Worm (Caenorhabditis elegans) whole organism, L4 larva: Measurements from ENCODE around the gene B0244.17.

Source experiments
- D1046.2 ChIP-seq: fragments of 200-800 bp; sonication (Bioruptor generic); IDR thresholded peaks from 2 replicates; pipeline ENCODE4 v1.3.6; 2022; ENCODE audit warnings: missing genetic modification characterization, missing compliant biosample characterization
- F26F4.8 ChIP-seq: fragments of 200-800 bp; sonication (Bioruptor generic); conservative IDR thresholded peaks from 2 replicates; pipeline ENCODE4 v1.3.6; 2022; ENCODE audit warnings: missing genetic modification characterization, missing compliant biosample characterization
- F49E8.2 ChIP-seq: sonication (generic microtip); optimal IDR thresholded peaks from 2 replicates; lab custom pipeline; 2016; ENCODE audit warnings: missing compliant biosample characterization, mild to moderate bottlenecking, missing genetic modification characterization, borderline replicate concordance
- T20F7.1 ChIP-seq: fragments of 200-800 bp; sonication (Bioruptor generic); optimal IDR thresholded peaks from 2 replicates; lab custom pipeline; 2018; ENCODE audit warnings: mild to moderate bottlenecking, missing genetic modification characterization, missing compliant biosample characterization
- T26A8.4 ChIP-seq: fragments of 200-800 bp; sonication (Bioruptor generic); IDR thresholded peaks from 2 replicates; pipeline ENCODE4 v1.3.6; 2022; ENCODE audit warnings: missing genetic modification characterization, missing compliant biosample characterization
- ama-1 ChIP-seq: fragments of 150-350 bp; optimal IDR thresholded peaks from 2 replicates; lab custom pipeline; 2014; ENCODE audit warnings: inconsistent platforms, mixed read lengths
- ceh-20 ChIP-seq: fragments of 200-800 bp; sonication (Bioruptor generic); IDR thresholded peaks from 2 replicates; pipeline ENCODE4 v1.3.6; 2022; ENCODE audit warnings: missing genetic modification reagents, missing genetic modification characterization, missing compliant biosample characterization
- ceh-28 ChIP-seq: fragments of 150-350 bp; optimal IDR thresholded peaks from 2 replicates; lab custom pipeline; 2014; ENCODE audit warnings: missing biosample characterization, missing genetic modification reagents, missing genetic modification characterization
- ces-1 ChIP-seq: fragments of 150-350 bp; sonication (generic microtip); optimal IDR thresholded peaks from 4 replicates; lab custom pipeline; 2014; ENCODE audit warnings: missing biosample characterization, missing genetic modification reagents, missing genetic modification characterization
- ctbp-1 ChIP-seq: fragments of 200-800 bp; sonication (Bioruptor generic); IDR thresholded peaks from 2 replicates; pipeline ENCODE4 v1.3.6; 2022; ENCODE audit warnings: missing genetic modification reagents, missing genetic modification characterization, missing compliant biosample characterization
- daf-16 ChIP-seq, 3 experiments: sonication (generic microtip); optimal IDR thresholded peaks; 2 replicates each; lab custom pipeline; 2016 to 2017; ENCODE audit warnings: missing genetic modification characterization in 3 of 3, missing genetic modification reagents in 3 of 3, mild to moderate bottlenecking in 2 of 3, missing compliant biosample characterization in 2 of 3, missing biosample characterization in 1 of 3, moderate library complexity in 1 of 3
- daf-19 ChIP-seq: fragments of 200-800 bp; sonication (Bioruptor generic); conservative IDR thresholded peaks from 2 replicates; pipeline ENCODE4 v1.3.6; 2022; ENCODE audit warnings: missing genetic modification characterization, missing compliant biosample characterization
- daf-8 ChIP-seq: fragments of 200-800 bp; sonication (Bioruptor generic); IDR thresholded peaks from 2 replicates; pipeline ENCODE4 v1.3.6; 2022; ENCODE audit warnings: missing genetic modification characterization, missing compliant biosample characterization
- dpl-1 ChIP-seq: fragments of 150-350 bp; optimal IDR thresholded peaks from 2 replicates; lab custom pipeline; 2014; ENCODE audit warnings: missing biosample characterization, missing genetic modification reagents, missing genetic modification characterization
- egl-43 ChIP-seq: fragments of 200-800 bp; sonication (Bioruptor generic); IDR thresholded peaks from 2 replicates; pipeline ENCODE4 v1.3.6; 2022; ENCODE audit warnings: missing genetic modification reagents, missing genetic modification characterization, missing compliant biosample characterization
- gei-8 ChIP-seq: fragments of 200-800 bp; sonication (Bioruptor generic); optimal IDR thresholded peaks from 2 replicates; lab custom pipeline; 2018; ENCODE audit warnings: mild to moderate bottlenecking, missing genetic modification characterization, missing compliant biosample characterization
- hlh-11 ChIP-seq: fragments of 200-800 bp; sonication (Bioruptor generic); optimal IDR thresholded peaks from 2 replicates; lab custom pipeline; 2018; ENCODE audit warnings: mild to moderate bottlenecking, missing genetic modification characterization, missing compliant biosample characterization
- jun-1 ChIP-seq: fragments of 150-350 bp; optimal IDR thresholded peaks from 2 replicates; lab custom pipeline; 2014; ENCODE audit warnings: missing biosample characterization, missing genetic modification reagents, missing genetic modification characterization
- lim-7 ChIP-seq: fragments of 200-800 bp; sonication (Bioruptor generic); IDR thresholded peaks from 2 replicates; pipeline ENCODE4 v1.3.6; 2022; ENCODE audit warnings: missing genetic modification characterization, missing compliant biosample characterization
- lin-1 ChIP-seq: fragments of 200-800 bp; sonication (Bioruptor generic); IDR thresholded peaks from 2 replicates; pipeline ENCODE4 v1.3.6; 2022; ENCODE audit warnings: missing genetic modification reagents, missing genetic modification characterization, missing compliant biosample characterization
- lin-13 ChIP-seq: fragments of 150-350 bp; optimal IDR thresholded peaks from 2 replicates; lab custom pipeline; 2014; ENCODE audit warnings: missing biosample characterization, missing genetic modification reagents, missing genetic modification characterization
- lin-15B ChIP-seq: fragments of 150-350 bp; sonication (generic microtip); optimal IDR thresholded peaks from 3 replicates; lab custom pipeline; 2014; ENCODE audit warnings: missing biosample characterization, missing genetic modification characterization
- lin-39 ChIP-seq: fragments of 150-350 bp; optimal IDR thresholded peaks from 2 replicates; lab custom pipeline; 2014; ENCODE audit warnings: missing biosample characterization, missing genetic modification reagents, missing genetic modification characterization
- madf-5 ChIP-seq, 2 experiments: fragments of 200-800 bp; sonication (Bioruptor generic); IDR thresholded peaks; 2 replicates each; pipeline ENCODE4 v1.3.6; 2022; ENCODE audit warnings: missing compliant biosample characterization in 2 of 2, missing genetic modification characterization in 2 of 2
- mdt-29 ChIP-seq: fragments of 200-800 bp; sonication (Bioruptor generic); IDR thresholded peaks from 2 replicates; pipeline ENCODE4 v1.3.6; 2022; ENCODE audit warnings: missing genetic modification reagents, missing genetic modification characterization, missing compliant biosample characterization
- mes-2 ChIP-seq: sonication (generic microtip); optimal IDR thresholded peaks from 2 replicates; lab custom pipeline; 2016; ENCODE audit warnings: missing genotype, mild to moderate bottlenecking, missing genetic modification characterization, missing compliant biosample characterization; ENCODE audit not compliant: poor library complexity, severe bottlenecking
- mxl-2 ChIP-seq: fragments of 200-800 bp; sonication (Bioruptor generic); conservative IDR thresholded peaks from 2 replicates; pipeline ENCODE4 v1.3.6; 2022; ENCODE audit warnings: missing genetic modification reagents, missing genetic modification characterization, missing compliant biosample characterization
- mxl-3 ChIP-seq: fragments of 200-800 bp; sonication (Bioruptor generic); optimal IDR thresholded peaks from 2 replicates; lab custom pipeline; 2018; ENCODE audit warnings: mild to moderate bottlenecking, missing genetic modification characterization, missing compliant biosample characterization
- nhr-10 ChIP-seq: fragments of 150-350 bp; optimal IDR thresholded peaks from 2 replicates; lab custom pipeline; 2014; ENCODE audit warnings: missing biosample characterization, missing genetic modification characterization
- nhr-11 ChIP-seq: fragments of 150-350 bp; optimal IDR thresholded peaks from 2 replicates; lab custom pipeline; 2014; ENCODE audit warnings: missing biosample characterization, missing genetic modification characterization
- nhr-111 ChIP-seq: fragments of 200-800 bp; sonication (Bioruptor generic); optimal IDR thresholded peaks from 2 replicates; lab custom pipeline; 2018; ENCODE audit warnings: mild to moderate bottlenecking, missing genetic modification characterization, missing compliant biosample characterization
- nhr-41 ChIP-seq: fragments of 200-800 bp; sonication (Bioruptor generic); IDR thresholded peaks from 2 replicates; pipeline ENCODE4 v1.3.6; 2022; ENCODE audit warnings: missing genetic modification reagents, missing genetic modification characterization, missing compliant biosample characterization
- nhr-48 ChIP-seq: sonication (generic microtip); optimal IDR thresholded peaks from 2 replicates; lab custom pipeline; 2016; ENCODE audit warnings: mild to moderate bottlenecking, missing genetic modification characterization, missing compliant biosample characterization
- pha-4 ChIP-seq, 2 experiments: fragments of 150-350 bp in 1 of 2; fragments of 200-800 bp in 1 of 2; sonication (Bioruptor generic) in 1 of 2; IDR thresholded peaks in 1 of 2; optimal IDR thresholded peaks in 1 of 2; 2 replicates each; pipeline versions ENCODE4 v1.3.6 to Lab custom; 2014 to 2022; ENCODE audit warnings: missing genetic modification characterization in 2 of 2, missing genetic modification reagents in 2 of 2, missing biosample characterization in 1 of 2, missing compliant biosample characterization in 1 of 2
- snpc-4 ChIP-seq: fragments of 150-350 bp; optimal IDR thresholded peaks from 2 replicates; lab custom pipeline; 2014; ENCODE audit warnings: missing biosample characterization, missing genetic modification characterization
- unc-130 ChIP-seq: sonication (generic microtip); optimal IDR thresholded peaks from 2 replicates; lab custom pipeline; 2016; ENCODE audit warnings: missing genetic modification reagents, missing genetic modification characterization, missing compliant biosample characterization
- unc-62 ChIP-seq, 3 experiments: fragments of 150-350 bp in 1 of 3; sonication (generic microtip); optimal IDR thresholded peaks in 2 of 3; peaks in 1 of 3; 1 replicate in 1 of 3; 2 replicates in 2 of 3; lab custom pipeline; 2014 to 2017; ENCODE audit warnings: missing biosample characterization in 3 of 3, missing genetic modification characterization in 3 of 3, missing genetic modification reagents in 3 of 3, missing genotype in 1 of 3
- vab-7 ChIP-seq: fragments of 200-800 bp; sonication (Bioruptor generic); IDR thresholded peaks from 2 replicates; pipeline ENCODE4 v1.3.6; 2022; ENCODE audit warnings: missing genetic modification reagents, missing genetic modification characterization, missing compliant biosample characterization
- zag-1 ChIP-seq: fragments of 150-350 bp; optimal IDR thresholded peaks from 2 replicates; lab custom pipeline; 2014; ENCODE audit warnings: missing biosample characterization, missing genetic modification characterization
- zfp-3 ChIP-seq: fragments of 200-800 bp; sonication (Bioruptor generic); conservative IDR thresholded peaks from 2 replicates; pipeline ENCODE4 v1.3.6; 2022; ENCODE audit warnings: missing genetic modification reagents, missing genetic modification characterization, missing compliant biosample characterization

B0244.17 gene

DNA sequence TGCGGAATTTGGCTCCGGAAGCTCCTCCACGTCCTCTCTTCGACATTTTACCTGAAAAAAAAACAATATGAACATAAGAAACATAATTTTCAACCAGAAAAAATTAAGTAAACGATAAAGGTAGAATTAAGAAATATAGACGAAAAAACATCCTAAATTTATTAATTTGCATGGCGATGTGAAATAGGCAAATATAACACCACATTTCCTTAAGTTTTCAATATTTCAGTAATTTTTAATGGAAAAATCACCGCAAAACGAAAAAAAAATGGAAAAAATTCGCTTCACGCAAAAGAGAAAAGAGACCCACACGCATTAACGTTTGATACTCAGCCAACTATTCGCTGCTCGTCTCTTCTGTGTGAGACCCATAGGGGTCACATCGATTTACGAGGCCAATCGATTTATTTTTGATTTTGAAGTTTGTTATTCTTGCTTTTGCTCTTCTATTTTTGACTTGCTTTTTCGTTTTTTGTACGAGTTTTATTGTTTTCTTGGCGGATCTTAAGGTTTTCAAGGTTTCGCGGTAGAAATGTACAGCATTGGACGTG lies 26.9 kb upstream of the B0244.17 start, which contains the start of gene rpl-23 (continued):
- TF ChIP-seq gei-8 (GFP tag; lab: Kevin White, UChicago) = no peak
- TF ChIP-seq snpc-4 (tag; lab: Kevin White, UChicago) = no peak
- peak; percentile 96 for TF ChIP-seq nhr-11
- no peak for TF ChIP-seq lin-1 (GFP tag; lab: Robert Waterston, UW)
- TF ChIP-seq mdt-29 (GFP tag; lab: Robert Waterston, UW) = no peak
- TF ChIP-seq nhr-111 (GFP tag; lab: Kevin White, UChicago) = no peak
- no peak for TF ChIP-seq zfp-3 (GFP tag; lab: Robert Waterston, UW)
- no peak for TF ChIP-seq F26F4.8 (GFP tag; lab: Robert Waterston, UW)
- no peak for TF ChIP-seq daf-8 (GFP tag; lab: Robert Waterston, UW)
- no peak for TF ChIP-seq madf-5 (GFP tag; IDR thresholded peaks at IDR 0.05; lab: Robert Waterston, UW)
- TF ChIP-seq nhr-41 = no peak
- no peak for TF ChIP-seq daf-19 (GFP tag; lab: Robert Waterston, UW)
- TF ChIP-seq nhr-48 (tag; lab: Kevin White, UChicago) = peak; percentile 13
- peak; percentile 77 for TF ChIP-seq hlh-11
- peak; percentile 61 for TF ChIP-seq vab-7
- peak; percentile 77 for TF ChIP-seq ama-1 (lab: Kevin White, UChicago)
- TF ChIP-seq T20F7.1 (GFP tag; lab: Kevin White, UChicago) = peak; percentile 85
- peak in 1 of 2 experiments; percentile 21 for TF ChIP-seq unc-62 (GFP tag; optimal IDR thresholded peaks at IDR 0.05 in 1 of 2; lab: Kevin White, UChicago)
- TF ChIP-seq unc-62 (tag; optimal IDR thresholded peaks at IDR 0.05; lab: Kevin White, UChicago) = no peak
- TF ChIP-seq mxl-3 (GFP tag; lab: Kevin White, UChicago) = no peak

DNA sequence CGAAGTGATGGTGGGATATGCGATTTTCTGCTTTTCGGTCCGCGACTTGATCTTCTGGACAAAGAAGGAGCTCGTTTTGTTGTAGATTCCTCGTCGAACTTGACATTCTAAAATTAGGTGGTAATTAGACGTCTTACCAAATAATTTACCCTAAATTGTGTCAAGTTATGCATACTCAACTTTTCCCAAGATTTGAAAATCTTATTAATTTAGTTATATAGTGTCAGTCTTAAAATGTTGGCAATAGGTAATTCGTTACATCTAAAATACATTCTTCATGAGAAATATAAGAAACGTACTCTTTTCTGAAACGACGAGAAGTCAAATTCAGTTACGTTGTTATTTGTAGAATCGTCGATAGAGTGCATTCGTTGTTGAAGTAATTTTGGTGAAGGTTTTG lies 25.5 kb upstream of the B0244.17 start:
- TF ChIP-seq zag-1 (tag; lab: Kevin White, UChicago) (no peak), ces-1 (GFP tag; lab: Kevin White, UChicago) (no peak), nhr-10 (tag; lab: Kevin White, UChicago) (no peak), unc-130 (no peak), pha-4 (GFP tag; IDR thresholded peaks at IDR 0.05; lab: Robert Waterston, UW) (no peak), pha-4 (tag; optimal IDR thresholded peaks at IDR 0.05; lab: Kevin White, UChicago) (no peak), D1046.2 (no peak), ceh-28 (tag; lab: Kevin White, UChicago) (no peak), madf-5 (GFP tag; IDR thresholded peaks at IDR 0.05; lab: Robert Waterston, UW) (no peak), F49E8.2 (tag; lab: Kevin White, UChicago) (no peak)
- TF ChIP-seq, all 104 proteins: peak for 0

DNA sequence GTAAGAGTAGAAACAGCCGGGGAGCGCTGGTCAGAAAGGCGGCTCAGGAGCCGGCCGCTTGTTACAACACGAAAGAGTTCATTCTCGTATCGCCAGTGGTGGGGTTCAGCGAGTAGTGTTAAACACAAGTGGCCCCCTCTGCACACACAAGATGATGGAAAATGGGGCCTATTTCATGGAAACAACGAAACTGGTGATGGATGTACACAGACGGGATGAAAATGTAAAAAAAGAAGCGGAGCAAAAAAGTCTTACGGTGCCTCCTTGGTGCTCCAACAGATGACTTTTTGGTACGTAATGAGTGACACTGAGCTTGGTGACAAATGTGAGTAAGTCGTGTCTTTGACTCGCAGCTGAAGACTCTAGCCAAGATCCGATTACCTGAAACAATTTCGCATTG lies 25.0 kb upstream of the B0244.17 start:
- peak; percentile 1 for TF ChIP-seq mes-2
- peak; percentile 30 for TF ChIP-seq hlh-11
- TF ChIP-seq daf-16 (GFP tag; optimal IDR thresholded peaks at IDR 0.05; lab: Kevin White, UChicago) = peak in 1 of 2 experiments; percentile 5
- TF ChIP-seq daf-16 (tag; optimal IDR thresholded peaks at IDR 0.05; lab: Kevin White, UChicago) = no peak
- TF ChIP-seq nhr-11 = peak; percentile 27
- TF ChIP-seq ctbp-1 (GFP tag; lab: Robert Waterston, UW) = 0 out of 2 replicates have a peak, but pooled peaks have one; percentile 17
- TF ChIP-seq ces-1 (GFP tag; lab: Kevin White, UChicago) = no peak
- TF ChIP-seq F26F4.8 (GFP tag; lab: Robert Waterston, UW) = 0 out of 2 replicates have a peak, but pooled peaks have one; percentile 5
- 0 out of 2 replicates have a peak, but pooled peaks have one; percentile 29 for TF ChIP-seq egl-43 (GFP tag; lab: Robert Waterston, UW)
- no peak for TF ChIP-seq T26A8.4 (GFP tag; lab: Robert Waterston, UW)
- TF ChIP-seq, all 104 proteins: peak for 7

DNA sequence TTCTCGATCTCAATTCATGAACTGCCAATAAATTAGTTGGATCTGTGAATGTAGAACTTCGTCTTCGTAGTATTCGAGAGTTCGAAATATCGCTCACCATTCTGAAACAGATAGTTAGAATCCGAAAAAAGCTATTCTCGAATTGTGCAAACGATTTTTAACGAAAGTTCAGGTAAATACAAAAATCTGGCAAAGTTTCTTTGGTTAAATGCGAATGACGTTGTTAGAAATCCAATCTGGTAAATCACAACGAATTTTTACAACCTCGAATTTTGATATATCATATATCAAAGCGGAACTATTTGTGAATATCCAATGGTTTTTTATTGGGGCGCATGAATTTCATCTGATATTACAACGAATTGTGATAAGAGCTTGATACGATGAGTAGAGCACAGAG lies 23.8 kb upstream of the B0244.17 start, which contains the start of gene hpo-28:
Gene hpo-28 (minus strand): TSS at position 101 of the 400 bp plus-strand sequence.
- TF ChIP-seq mxl-2 (GFP tag; lab: Robert Waterston, UW) (no peak), ces-1 (GFP tag; lab: Kevin White, UChicago) (no peak), dpl-1 (GFP tag; lab: Kevin White, UChicago) (no peak), lin-1 (GFP tag; lab: Robert Waterston, UW) (no peak), lin-15B (no peak), vab-7 (no peak), jun-1 (tag; lab: Kevin White, UChicago) (no peak), ceh-20 (GFP tag; lab: Robert Waterston, UW) (no peak), lin-13 (GFP tag; lab: Kevin White, UChicago) (no peak), lin-39 (tag; lab: Kevin White, UChicago) (no peak), lim-7 (no peak)
- TF ChIP-seq, all 104 proteins: peak for 0
